Fruit fly (Drosophila melanogaster) whole organism, prepupa: ENCODE data around the gene CG17271.

Source experiments
- Blimp-1 ChIP-seq: fragments of 200-800 bp; sonication (Bioruptor generic); optimal IDR thresholded peaks from 3 replicates; lab custom pipeline; 2017; ENCODE audit warnings: missing biosample characterization, missing genetic modification characterization, mild to moderate bottlenecking, moderate library complexity, missing genetic modification reagents
- CG10669 ChIP-seq: fragments of 200-800 bp; sonication (Bioruptor generic); optimal IDR thresholded peaks from 3 replicates; lab custom pipeline; 2018; ENCODE audit warnings: missing biosample characterization, mild to moderate bottlenecking, missing genetic modification characterization, moderate library complexity
- CG11294 ChIP-seq: fragments of 200-800 bp; sonication (Bioruptor generic); IDR thresholded peaks from 2 replicates; pipeline ENCODE4 v1.3.6; 2022; ENCODE audit warnings: missing biosample characterization, missing genetic modification characterization
- CG11762 ChIP-seq: fragments of 200-800 bp; sonication (Bioruptor generic); optimal IDR thresholded peaks from 3 replicates; lab custom pipeline; 2016; ENCODE audit warnings: missing biosample characterization, missing genetic modification characterization; ENCODE audit not compliant: insufficient read depth
- CG15336 ChIP-seq: fragments of 200-800 bp; sonication (Bioruptor generic); IDR thresholded peaks from 2 replicates; pipeline ENCODE4 v1.3.6; 2022; ENCODE audit warnings: missing biosample characterization, missing genetic modification characterization
- CG1621 ChIP-seq: fragments of 200-800 bp; sonication (Bioruptor generic); optimal IDR thresholded peaks from 3 replicates; lab custom pipeline; 2018; ENCODE audit warnings: missing biosample characterization, mild to moderate bottlenecking, missing genetic modification characterization
- CG16779 ChIP-seq: fragments of 200-800 bp; sonication (Bioruptor generic); optimal IDR thresholded peaks from 3 replicates; lab custom pipeline; 2017; ENCODE audit warnings: missing biosample characterization, mild to moderate bottlenecking, missing genetic modification characterization
- CG3032 ChIP-seq: fragments of 200-800 bp; optimal IDR thresholded peaks from 2 replicates; lab custom pipeline; 2019; ENCODE audit warnings: missing biosample characterization, mild to moderate bottlenecking, missing genetic modification characterization, moderate library complexity
- CG31627 ChIP-seq: fragments of 200-800 bp; sonication (Bioruptor generic); optimal IDR thresholded peaks from 3 replicates; lab custom pipeline; 2016; ENCODE audit warnings: missing biosample characterization, missing genetic modification characterization
- CG32006 ChIP-seq: fragments of 200-800 bp; sonication (Bioruptor generic); optimal IDR thresholded peaks from 3 replicates; lab custom pipeline; 2017; ENCODE audit warnings: missing biosample characterization, mild to moderate bottlenecking, missing genetic modification characterization
- CG34406 ChIP-seq: fragments of 200-800 bp; sonication (Bioruptor generic); optimal IDR thresholded peaks from 3 replicates; lab custom pipeline; 2016; ENCODE audit warnings: missing biosample characterization, missing genetic modification characterization
- CG3919 ChIP-seq: fragments of 200-800 bp; sonication (Bioruptor generic); optimal IDR thresholded peaks from 3 replicates; lab custom pipeline; 2016; ENCODE audit warnings: missing biosample characterization, missing genetic modification characterization
- CG4318 ChIP-seq: fragments of 200-800 bp; sonication (Bioruptor generic); optimal IDR thresholded peaks from 3 replicates; lab custom pipeline; 2017; ENCODE audit warnings: missing biosample characterization, mild to moderate bottlenecking, missing genetic modification characterization
- CG6276 ChIP-seq: fragments of 200-800 bp; sonication (Bioruptor generic); optimal IDR thresholded peaks from 2 replicates; lab custom pipeline; 2017; ENCODE audit warnings: missing biosample characterization, mild to moderate bottlenecking, missing genetic modification characterization
- CG6792 ChIP-seq: fragments of 200-800 bp; sonication (Bioruptor generic); optimal IDR thresholded peaks from 3 replicates; lab custom pipeline; 2016; ENCODE audit warnings: missing biosample characterization, missing genetic modification characterization
- CG6808 ChIP-seq: fragments of 200-800 bp; sonication (Bioruptor generic); optimal IDR thresholded peaks from 3 replicates; lab custom pipeline; 2017; ENCODE audit warnings: missing biosample characterization, missing genetic modification characterization, mild to moderate bottlenecking, moderate library complexity, missing genetic modification reagents
- CG6854 ChIP-seq: fragments of 200-800 bp; sonication (Bioruptor generic); optimal IDR thresholded peaks from 2 replicates; lab custom pipeline; 2017; ENCODE audit warnings: missing biosample characterization, mild to moderate bottlenecking, missing genetic modification characterization
- CG7368 ChIP-seq: fragments of 200-800 bp; sonication (Bioruptor generic); optimal IDR thresholded peaks from 3 replicates; lab custom pipeline; 2016; ENCODE audit warnings: missing biosample characterization, missing genetic modification characterization
- CG8119 ChIP-seq: fragments of 200-800 bp; sonication (Bioruptor generic); IDR thresholded peaks from 3 replicates; pipeline ENCODE4 v1.3.6; 2022; ENCODE audit warnings: missing biosample characterization, missing genetic modification characterization
- CG8632 ChIP-seq: fragments of 200-800 bp; sonication (Bioruptor generic); optimal IDR thresholded peaks from 3 replicates; lab custom pipeline; 2016; ENCODE audit warnings: missing biosample characterization, missing genetic modification characterization
- CG9139 ChIP-seq: fragments of 200-800 bp; sonication (Bioruptor generic); optimal IDR thresholded peaks from 3 replicates; lab custom pipeline; 2017; ENCODE audit warnings: missing biosample characterization, mild to moderate bottlenecking, missing genetic modification characterization
- Eip75B ChIP-seq: fragments of 200-800 bp; sonication (Bioruptor generic); optimal IDR thresholded peaks from 3 replicates; lab custom pipeline; 2016; ENCODE audit warnings: missing biosample characterization, missing genetic modification characterization
- Eip78C ChIP-seq: fragments of 200-800 bp; sonication (Bioruptor generic); peaks from one replicate; lab custom pipeline; 2016; ENCODE audit warnings: missing biosample characterization, missing genetic modification characterization
- Eip93F ChIP-seq: fragments of 200-800 bp; sonication (Bioruptor generic); optimal IDR thresholded peaks from 2 replicates; lab custom pipeline; 2016; ENCODE audit warnings: missing biosample characterization, mild to moderate bottlenecking, missing genetic modification characterization
- Ets21C ChIP-seq: fragments of 200-800 bp; sonication (Bioruptor generic); optimal IDR thresholded peaks from 3 replicates; lab custom pipeline; 2016; ENCODE audit warnings: missing biosample characterization, missing genetic modification characterization
- Ets96B ChIP-seq: fragments of 200-800 bp; optimal IDR thresholded peaks from 2 replicates; lab custom pipeline; 2019; ENCODE audit warnings: missing biosample characterization, mild to moderate bottlenecking, missing genetic modification characterization, moderate library complexity
- Gug ChIP-seq: fragments of 200-800 bp; sonication (Bioruptor generic); IDR thresholded peaks from 2 replicates; pipeline ENCODE4 v1.3.6; 2022; ENCODE audit warnings: missing biosample characterization, missing genetic modification characterization
- Hr38 ChIP-seq: sonication (Bioruptor generic); optimal IDR thresholded peaks from 2 replicates; lab custom pipeline; 2016; ENCODE audit warnings: missing biosample characterization, missing genetic modification characterization
- Hr39 ChIP-seq: fragments of 200-800 bp; sonication (Bioruptor generic); optimal IDR thresholded peaks from 2 replicates; lab custom pipeline; 2016; ENCODE audit warnings: missing biosample characterization, missing genetic modification characterization
- Hr4 ChIP-seq: fragments of 200-800 bp; sonication (Bioruptor generic); optimal IDR thresholded peaks from 3 replicates; lab custom pipeline; 2016; ENCODE audit warnings: missing biosample characterization, missing genetic modification characterization
- Smox ChIP-seq: fragments of 200-800 bp; sonication (Bioruptor generic); optimal IDR thresholded peaks from 3 replicates; lab custom pipeline; 2016; ENCODE audit warnings: missing biosample characterization, missing genetic modification characterization
- Sox102F ChIP-seq: fragments of 200-800 bp; sonication (Bioruptor generic); optimal IDR thresholded peaks from 2 replicates; lab custom pipeline; 2016; ENCODE audit warnings: missing biosample characterization, mild to moderate bottlenecking, missing genetic modification characterization
- Sox14 ChIP-seq: fragments of 200-800 bp; sonication (Bioruptor generic); optimal IDR thresholded peaks from 3 replicates; lab custom pipeline; 2016; ENCODE audit warnings: missing biosample characterization, missing genetic modification characterization
- Sox15 ChIP-seq: fragments of 200-800 bp; sonication (Bioruptor generic); optimal IDR thresholded peaks from 3 replicates; lab custom pipeline; 2016; ENCODE audit warnings: missing biosample characterization, missing genetic modification characterization
- achi ChIP-seq: fragments of 200-800 bp; sonication (Bioruptor generic); optimal IDR thresholded peaks from 3 replicates; lab custom pipeline; 2016; ENCODE audit warnings: missing biosample characterization, missing genetic modification characterization
- acj6 ChIP-seq: fragments of 200-800 bp; sonication (Bioruptor generic); optimal IDR thresholded peaks from 3 replicates; lab custom pipeline; 2016; ENCODE audit warnings: missing biosample characterization, missing genetic modification characterization
- cyc ChIP-seq: fragments of 200-800 bp; sonication (Bioruptor generic); optimal IDR thresholded peaks from 3 replicates; lab custom pipeline; 2016; ENCODE audit warnings: missing biosample characterization, missing genetic modification characterization
- dac ChIP-seq: fragments of 200-800 bp; sonication (Bioruptor generic); optimal IDR thresholded peaks from 2 replicates; lab custom pipeline; 2017; ENCODE audit warnings: missing biosample characterization, mild to moderate bottlenecking, missing genetic modification characterization
- dsx ChIP-seq: fragments of 200-800 bp; optimal IDR thresholded peaks from 3 replicates; lab custom pipeline; 2019; ENCODE audit warnings: missing biosample characterization, mild to moderate bottlenecking, missing genetic modification characterization, moderate library complexity; ENCODE audit not compliant: poor library complexity, severe bottlenecking
- eg ChIP-seq: fragments of 200-800 bp; sonication (Bioruptor generic); IDR thresholded peaks from 3 replicates; pipeline ENCODE4 v1.3.6; 2022; ENCODE audit warnings: missing biosample characterization, missing genetic modification characterization
- esn ChIP-seq: fragments of 200-800 bp; sonication (Bioruptor generic); optimal IDR thresholded peaks from 2 replicates; lab custom pipeline; 2016; ENCODE audit warnings: missing biosample characterization, mild to moderate bottlenecking, missing genetic modification characterization, moderate library complexity
- fd59A ChIP-seq: fragments of 200-800 bp; sonication (Bioruptor generic); optimal IDR thresholded peaks from 2 replicates; lab custom pipeline; 2017; ENCODE audit warnings: missing biosample characterization, mild to moderate bottlenecking, missing genetic modification characterization, missing genetic modification reagents
- fd85E ChIP-seq: fragments of 200-800 bp; sonication (Bioruptor generic); optimal IDR thresholded peaks from 3 replicates; lab custom pipeline; 2016; ENCODE audit warnings: missing biosample characterization, missing genetic modification characterization
- fkh ChIP-seq: fragments of 200-800 bp; sonication (Bioruptor generic); optimal IDR thresholded peaks from 3 replicates; lab custom pipeline; 2017; ENCODE audit warnings: missing biosample characterization, mild to moderate bottlenecking, missing genetic modification characterization, moderate library complexity
- lz ChIP-seq: fragments of 200-800 bp; sonication (Bioruptor generic); optimal IDR thresholded peaks from 3 replicates; lab custom pipeline; 2016; ENCODE audit warnings: missing biosample characterization, missing genetic modification characterization
- net ChIP-seq: fragments of 200-800 bp; sonication (Bioruptor generic); optimal IDR thresholded peaks from 3 replicates; lab custom pipeline; 2016; ENCODE audit warnings: missing biosample characterization, missing genetic modification characterization
- pdm3 ChIP-seq: fragments of 200-800 bp; sonication (Bioruptor generic); optimal IDR thresholded peaks from 3 replicates; lab custom pipeline; 2016; ENCODE audit warnings: missing biosample characterization, missing genetic modification characterization
- salr ChIP-seq, 2 experiments: fragments of 200-800 bp; sonication (Bioruptor generic); optimal IDR thresholded peaks; 3 replicates each; lab custom pipeline; 2016 to 2018; ENCODE audit warnings: missing biosample characterization in 2 of 2, missing genetic modification characterization in 2 of 2, mild to moderate bottlenecking in 1 of 2
- spab ChIP-seq: fragments of 200-800 bp; sonication (Bioruptor generic); optimal IDR thresholded peaks from 2 replicates; lab custom pipeline; 2017; ENCODE audit warnings: missing biosample characterization, mild to moderate bottlenecking, missing genetic modification characterization, missing genetic modification reagents
- ss ChIP-seq, 2 experiments: fragments of 200-800 bp; sonication (Bioruptor generic); optimal IDR thresholded peaks; 2 replicates in 1 of 2; 3 replicates in 1 of 2; lab custom pipeline; 2017 to 2018; ENCODE audit warnings: mild to moderate bottlenecking in 2 of 2, missing biosample characterization in 2 of 2, missing genetic modification characterization in 2 of 2, moderate library complexity in 1 of 2
- svp ChIP-seq: fragments of 200-800 bp; sonication (Bioruptor generic); peaks from one replicate; lab custom pipeline; 2016; ENCODE audit warnings: missing biosample characterization, missing genetic modification characterization
- topi ChIP-seq: fragments of 200-800 bp; sonication (Bioruptor generic); optimal IDR thresholded peaks from 3 replicates; lab custom pipeline; 2016; ENCODE audit warnings: missing biosample characterization, missing genetic modification characterization
- vri ChIP-seq: fragments of 200-800 bp; sonication (Bioruptor generic); optimal IDR thresholded peaks from 3 replicates; lab custom pipeline; 2016; ENCODE audit warnings: missing biosample characterization, mild to moderate bottlenecking, missing genetic modification characterization

The CG17271 gene

dm6 chr3R:20790437-20790836 is 31.2 kb downstream of the CG17271 start:
- TF ChIP-seq CG6276 (peak; percentile 53), topi (no peak), net (GFP tag; lab: Kevin White, UChicago) (no peak), CG15336 (GFP tag; lab: Robert Waterston, UW) (peak; percentile 77), CG3919 (GFP tag; lab: Kevin White, UChicago) (no peak), dsx (GFP tag; lab: Kevin White, UChicago) (no peak), Sox14 (GFP tag; lab: Kevin White, UChicago) (no peak), svp (GFP tag; lab: Kevin White, UChicago) (peak; percentile 36), CG6792 (GFP tag; lab: Kevin White, UChicago) (no peak), CG32006 (GFP tag; lab: Kevin White, UChicago) (no peak), CG31627 (no peak), Sox15 (no peak), esn (no peak), dac (GFP tag; lab: Kevin White, UChicago) (no peak), CG11762 (GFP tag; lab: Kevin White, UChicago) (no peak), Ets96B (tag; lab: Kevin White, UChicago) (no peak), Gug (GFP tag; lab: Robert Waterston, UW) (no peak), salr (GFP tag; optimal IDR thresholded peaks at IDR 0.05; lab: Kevin White, UChicago) (no peak), fd59A (GFP tag; lab: Kevin White, UChicago) (no peak), cyc (GFP tag; lab: Kevin White, UChicago) (no peak), Eip93F (GFP tag; lab: Kevin White, UChicago) (no peak), fkh (no peak), CG9139 (GFP tag; lab: Kevin White, UChicago) (no peak), CG34406 (GFP tag; lab: Kevin White, UChicago) (no peak), Hr39 (GFP tag; lab: Kevin White, UChicago) (no peak), CG7368 (GFP tag; lab: Kevin White, UChicago) (no peak), CG6854 (GFP tag; lab: Kevin White, UChicago) (no peak), vri (peak; percentile 45), Eip78C (GFP tag; lab: Kevin White, UChicago) (no peak), spab (GFP tag; lab: Kevin White, UChicago) (no peak), achi (no peak), Blimp-1 (GFP tag; lab: Kevin White, UChicago) (no peak), CG8632 (GFP tag; lab: Kevin White, UChicago) (no peak), Eip75B (GFP tag; lab: Kevin White, UChicago) (no peak), CG11294 (GFP tag; lab: Robert Waterston, UW) (no peak), CG16779 (tag; lab: Kevin White, UChicago) (no peak), Hr38 (GFP tag; lab: Kevin White, UChicago) (no peak), CG8119 (GFP tag; lab: Robert Waterston, UW) (peak; percentile 62; the same call in 1 of the 3 replicates), Hr4 (no peak), CG1621 (tag; lab: Kevin White, UChicago) (no peak), CG3032 (tag; lab: Kevin White, UChicago) (no peak), eg (GFP tag; lab: Robert Waterston, UW) (no peak), fd85E (GFP tag; lab: Kevin White, UChicago) (no peak), CG10669 (no peak), Ets21C (GFP tag; lab: Kevin White, UChicago) (no peak), CG6808 (no peak), pdm3 (GFP tag; lab: Kevin White, UChicago) (no peak), Smox (GFP tag; lab: Kevin White, UChicago) (no peak), CG4318 (GFP tag; lab: Kevin White, UChicago) (no peak), acj6 (no peak), ss (GFP tag; optimal IDR thresholded peaks at IDR 0.05; lab: Kevin White, UChicago) (no peak), lz (GFP tag; lab: Kevin White, UChicago) (no peak), Sox102F (GFP tag; lab: Kevin White, UChicago) (no peak)
